Fruit fly (Drosophila melanogaster) whole organism, embryonic: ENCODE measurements around the gene Exo70.

ENCODE experiments used
- ATbp ChIP-seq: fragments of 200-800 bp; sonication (Bioruptor generic); optimal IDR thresholded peaks from 2 replicates; lab custom pipeline; 2017; ENCODE audit warnings: missing biosample characterization, mild to moderate bottlenecking, missing genetic modification characterization, missing genetic modification reagents
- Adf1 ChIP-seq: fragments of 200-800 bp; sonication (Bioruptor generic); IDR thresholded peaks from 2 replicates; pipeline ENCODE4 v1.3.6; 2022; ENCODE audit warnings: missing biosample characterization, missing genetic modification characterization
- Awh ChIP-seq: fragments of 200-800 bp; sonication (Bioruptor generic); IDR thresholded peaks from 2 replicates; pipeline ENCODE4, ENCODE4 v1.3.6; 2022; ENCODE audit warnings: missing biosample characterization, missing genetic modification characterization
- CG11560 ChIP-seq: fragments of 200-800 bp; sonication (Bioruptor generic); IDR thresholded peaks from 3 replicates; pipeline ENCODE4 v1.3.6; 2022; ENCODE audit warnings: missing biosample characterization, missing genetic modification characterization
- CG12744 ChIP-seq: fragments of 200-800 bp; sonication (Bioruptor generic); optimal IDR thresholded peaks from 2 replicates; lab custom pipeline; 2016; ENCODE audit warnings: missing biosample characterization, missing genetic modification characterization
- CG12769 ChIP-seq: fragments of 200-800 bp; sonication (Bioruptor generic); optimal IDR thresholded peaks from 2 replicates; lab custom pipeline; 2019; ENCODE audit warnings: missing biosample characterization, mild to moderate bottlenecking, missing genetic modification characterization, moderate library complexity
- CG13296 ChIP-seq: fragments of 200-800 bp; sonication (Bioruptor generic); optimal IDR thresholded peaks from 3 replicates; lab custom pipeline; 2018; ENCODE audit warnings: missing biosample characterization, mild to moderate bottlenecking, missing genetic modification characterization
- CG14667 ChIP-seq: fragments of 200-800 bp; sonication (Bioruptor generic); IDR thresholded peaks from 2 replicates; pipeline ENCODE4 v1.3.6; 2022; ENCODE audit warnings: missing biosample characterization, missing genetic modification characterization
- CG15011 ChIP-seq: fragments of 200-800 bp; sonication (Bioruptor generic); optimal IDR thresholded peaks from 3 replicates; lab custom pipeline; 2018; ENCODE audit warnings: missing biosample characterization, mild to moderate bottlenecking, missing genetic modification characterization
- CG16779 ChIP-seq: fragments of 200-800 bp; sonication (Bioruptor generic); IDR thresholded peaks from 2 replicates; pipeline ENCODE4 v1.3.6; 2022; ENCODE audit warnings: missing biosample characterization, missing genetic modification characterization
- CG1832 ChIP-seq: fragments of 200-800 bp; sonication (Bioruptor generic); optimal IDR thresholded peaks from 2 replicates; lab custom pipeline; 2017; ENCODE audit warnings: missing biosample characterization, mild to moderate bottlenecking, missing genetic modification characterization, inconsistent platforms
- CG2116 ChIP-seq: fragments of 200-800 bp; sonication (Bioruptor generic); optimal IDR thresholded peaks from 3 replicates; lab custom pipeline; 2018; ENCODE audit warnings: missing biosample characterization, mild to moderate bottlenecking, missing genetic modification characterization
- CG31224 ChIP-seq: fragments of 200-800 bp; sonication (Bioruptor generic); IDR thresholded peaks from 2 replicates; pipeline ENCODE4 v1.3.6; 2022; ENCODE audit warnings: missing biosample characterization, missing genetic modification characterization
- CG34224 ChIP-seq: fragments of 200-800 bp; sonication (Bioruptor generic); IDR thresholded peaks from 3 replicates; pipeline ENCODE4 v1.3.6; 2022; ENCODE audit warnings: missing biosample characterization, missing genetic modification characterization; ENCODE audit not compliant: partially characterized antibody
- CG34376 ChIP-seq: fragments of 200-800 bp; sonication (Bioruptor generic); optimal IDR thresholded peaks from 2 replicates; lab custom pipeline; 2018; ENCODE audit warnings: missing biosample characterization, mild to moderate bottlenecking, missing genetic modification characterization
- CG4730 ChIP-seq: fragments of 200-800 bp; sonication (Bioruptor generic); IDR thresholded peaks from 2 replicates; pipeline ENCODE4 v1.3.6; 2022; ENCODE audit warnings: missing biosample characterization, missing genetic modification characterization
- CG5245 ChIP-seq: fragments of 200-800 bp; sonication (Bioruptor generic); optimal IDR thresholded peaks from 3 replicates; lab custom pipeline; 2016; ENCODE audit warnings: missing biosample characterization, missing genetic modification characterization
- CG6272 ChIP-seq: fragments of 200-800 bp; sonication (Bioruptor generic); IDR thresholded peaks from 2 replicates; pipeline ENCODE4 v1.3.6; 2022; ENCODE audit warnings: missing biosample characterization, missing genetic modification characterization
- CG6854 ChIP-seq: fragments of 200-800 bp; sonication (Bioruptor generic); optimal IDR thresholded peaks from 3 replicates; lab custom pipeline; 2017; ENCODE audit warnings: missing biosample characterization, mild to moderate bottlenecking, missing genetic modification characterization
- CG8944 ChIP-seq: fragments of 200-800 bp; sonication (Bioruptor generic); optimal IDR thresholded peaks from 3 replicates; lab custom pipeline; 2016; ENCODE audit warnings: missing biosample characterization, missing genetic modification characterization
- CTCF ChIP-seq: fragments of 200-800 bp; sonication (Bioruptor generic); optimal IDR thresholded peaks from 2 replicates; lab custom pipeline; 2017; ENCODE audit warnings: missing biosample characterization, mild to moderate bottlenecking, missing genetic modification characterization, moderate library complexity
- Camta ChIP-seq: fragments of 200-800 bp; sonication (Bioruptor generic); optimal IDR thresholded peaks from 2 replicates; lab custom pipeline; 2016; ENCODE audit warnings: missing biosample characterization, missing genetic modification characterization
- CoRest ChIP-seq: fragments of 200-800 bp; sonication (Bioruptor generic); optimal IDR thresholded peaks from 3 replicates; lab custom pipeline; 2018; ENCODE audit warnings: missing biosample characterization, mild to moderate bottlenecking, missing genetic modification characterization, moderate library complexity
- Dll ChIP-seq: fragments of 200-800 bp; sonication (Bioruptor generic); IDR thresholded peaks from 4 replicates; pipeline ENCODE4 v1.3.6; 2022; ENCODE audit warnings: missing biosample characterization, missing genetic modification characterization; ENCODE audit not compliant: partially characterized antibody
- Gsc ChIP-seq: fragments of 200-800 bp; sonication (Bioruptor generic); IDR thresholded peaks from 2 replicates; pipeline ENCODE4 v1.3.6; 2022; ENCODE audit warnings: missing biosample characterization, missing genetic modification characterization
- Gug ChIP-seq: fragments of 200-800 bp; sonication (Bioruptor generic); IDR thresholded peaks from 4 replicates; pipeline ENCODE4 v1.3.6; 2022; ENCODE audit warnings: missing biosample characterization, missing genetic modification characterization
- Hmx ChIP-seq: fragments of 200-800 bp; sonication (Bioruptor generic); optimal IDR thresholded peaks from 2 replicates; lab custom pipeline; 2016; ENCODE audit warnings: missing biosample characterization, missing genetic modification characterization
- Hr39 ChIP-seq: fragments of >200 bp; optimal IDR thresholded peaks from 2 replicates; lab custom pipeline; 2017
- Meics ChIP-seq: fragments of 200-800 bp; sonication (Bioruptor generic); optimal IDR thresholded peaks from 2 replicates; lab custom pipeline; 2017; ENCODE audit warnings: missing biosample characterization, mild to moderate bottlenecking, missing genetic modification characterization
- NfI ChIP-seq: fragments of 200-800 bp; sonication (Bioruptor generic); optimal IDR thresholded peaks from 3 replicates; lab custom pipeline; 2018; ENCODE audit warnings: missing biosample characterization, mild to moderate bottlenecking, missing genetic modification characterization, moderate library complexity
- Oaz ChIP-seq: fragments of 200-800 bp; sonication (Bioruptor generic); IDR thresholded peaks from 2 replicates; pipeline ENCODE4 v1.3.6; 2022; ENCODE audit warnings: missing biosample characterization, missing genetic modification characterization
- Oli ChIP-seq: fragments of 200-800 bp; sonication (Bioruptor generic); optimal IDR thresholded peaks from 2 replicates; lab custom pipeline; 2018; ENCODE audit warnings: missing biosample characterization, mild to moderate bottlenecking, missing genetic modification characterization, moderate library complexity
- Rx ChIP-seq: fragments of 200-800 bp; sonication (Bioruptor generic); IDR thresholded peaks from 2 replicates; pipeline ENCODE4 v1.3.6; 2022; ENCODE audit warnings: missing biosample characterization, missing genetic modification characterization
- Six4 ChIP-seq: fragments of 200-800 bp; sonication (Bioruptor generic); optimal IDR thresholded peaks from 2 replicates; lab custom pipeline; 2016; ENCODE audit warnings: missing biosample characterization, missing genetic modification characterization
- Sox100B ChIP-seq: fragments of 200-800 bp; sonication (Bioruptor generic); optimal IDR thresholded peaks from 3 replicates; lab custom pipeline; 2018; ENCODE audit warnings: missing biosample characterization, mild to moderate bottlenecking, missing genetic modification characterization
- Sox102F ChIP-seq: fragments of 200-800 bp; sonication (Bioruptor generic); optimal IDR thresholded peaks from 2 replicates; lab custom pipeline; 2018; ENCODE audit warnings: missing biosample characterization, mild to moderate bottlenecking, missing genetic modification characterization, moderate library complexity
- bcd ChIP-seq: fragments of 200-800 bp; sonication (Bioruptor generic); optimal IDR thresholded peaks from 2 replicates; lab custom pipeline; 2017; ENCODE audit warnings: missing biosample characterization, mild to moderate bottlenecking, missing genetic modification characterization
- corto ChIP-seq: fragments of 200-800 bp; sonication (Bioruptor generic); optimal IDR thresholded peaks from 2 replicates; lab custom pipeline; 2016; ENCODE audit warnings: missing biosample characterization, mild to moderate bottlenecking, missing genetic modification characterization, moderate library complexity
- crc ChIP-seq: fragments of 200-800 bp; sonication (Bioruptor generic); optimal IDR thresholded peaks from 2 replicates; lab custom pipeline; 2016; ENCODE audit warnings: missing biosample characterization, missing genetic modification characterization
- disco-r ChIP-seq: fragments of 200-800 bp; sonication (Bioruptor generic); optimal IDR thresholded peaks from 2 replicates; lab custom pipeline; 2016; ENCODE audit warnings: missing biosample characterization, missing genetic modification characterization
- eyg ChIP-seq: fragments of 200-800 bp; sonication (Bioruptor generic); optimal IDR thresholded peaks from 3 replicates; lab custom pipeline; 2016; ENCODE audit warnings: missing biosample characterization, missing genetic modification characterization
- fd3F ChIP-seq: fragments of 200-800 bp; sonication (Bioruptor generic); optimal IDR thresholded peaks from 2 replicates; lab custom pipeline; 2018; ENCODE audit warnings: missing biosample characterization, mild to moderate bottlenecking, missing genetic modification characterization, moderate library complexity
- gcm2 ChIP-seq: fragments of 200-800 bp; sonication (Bioruptor generic); optimal IDR thresholded peaks from 2 replicates; lab custom pipeline; 2016; ENCODE audit warnings: missing biosample characterization, missing genetic modification characterization
- mld ChIP-seq: fragments of 200-800 bp; sonication (Bioruptor generic); IDR thresholded peaks from 3 replicates; pipeline ENCODE4 v1.3.6; 2022; ENCODE audit warnings: missing biosample characterization, missing genetic modification characterization; ENCODE audit not compliant: partially characterized antibody
- nau ChIP-seq: fragments of 200-800 bp; sonication (Bioruptor generic); optimal IDR thresholded peaks from 3 replicates; lab custom pipeline; 2017; ENCODE audit warnings: missing biosample characterization, mild to moderate bottlenecking, missing genetic modification characterization, missing genetic modification reagents
- prd ChIP-seq, 3 experiments: fragments of >200 bp in 2 of 3; fragments of 200-800 bp in 1 of 3; sonication (Bioruptor generic) in 1 of 3; optimal IDR thresholded peaks in 2 of 3; IDR thresholded peaks in 1 of 3; 2 replicates in 2 of 3; 3 replicates in 1 of 3; pipeline versions ENCODE4 v1.3.6 to Lab custom; 2017 to 2022; ENCODE audit warnings: missing biosample characterization in 1 of 3, missing genetic modification characterization in 1 of 3
- scrt ChIP-seq: fragments of 200-800 bp; sonication (Bioruptor generic); optimal IDR thresholded peaks from 2 replicates; lab custom pipeline; 2018; ENCODE audit warnings: missing biosample characterization, mild to moderate bottlenecking, missing genetic modification characterization, moderate library complexity
- sens-2 ChIP-seq: fragments of 200-800 bp; sonication (Bioruptor generic); IDR thresholded peaks from 2 replicates; pipeline ENCODE4 v1.3.6; 2022; ENCODE audit warnings: missing biosample characterization, missing genetic modification characterization
- slbo ChIP-seq: fragments of 200-800 bp; sonication (Bioruptor generic); IDR thresholded peaks from 2 replicates; pipeline ENCODE4 v1.3.6; 2022; ENCODE audit warnings: missing biosample characterization, missing genetic modification characterization
- so ChIP-seq: fragments of 200-800 bp; sonication (Bioruptor generic); IDR thresholded peaks from 3 replicates; pipeline ENCODE4 v1.3.6; 2022; ENCODE audit warnings: missing biosample characterization, missing genetic modification characterization
- stwl ChIP-seq: fragments of 200-800 bp; sonication (Bioruptor generic); optimal IDR thresholded peaks from 3 replicates; lab custom pipeline; 2018; ENCODE audit warnings: missing biosample characterization, mild to moderate bottlenecking, missing genetic modification characterization, moderate library complexity

Exo70 gene

dm6 chr3L:8449202-8449799 is 37.6 kb downstream of the Exo70 start, which contains the start of gene CG6983 (continued):
- TF ChIP-seq NfI (GFP tag; lab: Kevin White, UChicago) (peak; percentile 6), prd (optimal IDR thresholded peaks at IDR 0.05; lab: Kevin White, UChicago) (no peak), prd (GFP tag; IDR thresholded peaks at IDR 0.05; lab: Robert Waterston, UW) (no peak), Dll (GFP tag; lab: Robert Waterston, UW) (peak; percentile 79), Gsc (no peak), Hmx (GFP tag; lab: Kevin White, UChicago) (no peak), Sox102F (GFP tag; lab: Kevin White, UChicago) (peak; percentile 5), CG5245 (GFP tag; lab: Kevin White, UChicago) (no peak), CG31224 (no peak), ATbp (GFP tag; lab: Kevin White, UChicago) (no peak), stwl (tag; lab: Kevin White, UChicago) (peak; percentile 16), CG13296 (GFP tag; lab: Kevin White, UChicago) (peak; percentile 15), Camta (GFP tag; lab: Kevin White, UChicago) (no peak), CG34376 (GFP tag; lab: Kevin White, UChicago) (no peak), CG12744 (GFP tag; lab: Kevin White, UChicago) (no peak), Six4 (GFP tag; lab: Kevin White, UChicago) (no peak), fd3F (GFP tag; lab: Kevin White, UChicago) (no peak), eyg (no peak), CG14667 (GFP tag; lab: Robert Waterston, UW) (no peak), gcm2 (GFP tag; lab: Kevin White, UChicago) (no peak), CG8944 (GFP tag; lab: Kevin White, UChicago) (no peak), CG6272 (peak; percentile 28; the same call in 1 of the 2 replicates), so (GFP tag; lab: Robert Waterston, UW) (no peak), CG16779 (no peak), bcd (no peak), Meics (no peak), disco-r (GFP tag; lab: Kevin White, UChicago) (no peak), CG4730 (GFP tag; lab: Robert Waterston, UW) (no peak), Rx (no peak), CG2116 (peak; percentile 66), CG1832 (GFP tag; lab: Kevin White, UChicago) (no peak), CTCF (GFP tag; lab: Kevin White, UChicago) (peak; percentile 96), CG12769 (no peak), crc (GFP tag; lab: Kevin White, UChicago) (no peak), CG11560 (tag; lab: Robert Waterston, UW) (no peak), slbo (GFP tag; lab: Robert Waterston, UW) (peak; percentile 5; the same call in 1 of the 2 replicates), Oaz (no peak), CG6854 (no peak), Sox100B (GFP tag; lab: Kevin White, UChicago) (no peak), scrt (GFP tag; lab: Kevin White, UChicago) (no peak), CG34224 (GFP tag; lab: Robert Waterston, UW) (peak; percentile 75; the same call in 2 of the 3 replicates), Adf1 (peak; percentile 4; the same call in 1 of the 2 replicates), Hr39 (lab: Kevin White, UChicago) (no peak), Oli (no peak), CoRest (no peak), nau (no peak), Gug (GFP tag; lab: Robert Waterston, UW) (no peak), corto (GFP tag; lab: Kevin White, UChicago) (peak; percentile 14), CG15011 (no peak), sens-2 (no peak), mld (GFP tag; lab: Robert Waterston, UW) (0 out of 3 replicates have a peak, but pooled peaks have one; percentile 47), Awh (GFP tag; lab: Robert Waterston, UW) (no peak)
